Fruit fly (Drosophila melanogaster): Measurements from ENCODE around the gene CG10864.
A peak's percentile ranks its signal among the peaks of the same experiment; 100 is the strongest.

The CG10864 gene

dm6 chr3R:18402549-18403429, 8.6 kb downstream of the CG10864 start, which contains the start of the genes Wdr37 and koko (continued):
- peak; percentile 98 for TF ChIP-seq Gug (GFP tag; IDR thresholded peaks at IDR 0.05)
- TF ChIP-seq CG6854 (GFP tag; optimal IDR thresholded peaks at IDR 0.05), result peak; percentile 65
- peak; percentile 91 for TF ChIP-seq pdm3 (GFP tag; optimal IDR thresholded peaks at IDR 0.05)
- peak; percentile 95 for TF ChIP-seq CG11762 (GFP tag; optimal IDR thresholded peaks at IDR 0.05; ENCODE audit: insufficient read depth)
- peak; percentile 82 for TF ChIP-seq Ets21C (GFP tag; optimal IDR thresholded peaks at IDR 0.05)
- peak; percentile 89 for TF ChIP-seq lz (GFP tag; optimal IDR thresholded peaks at IDR 0.05)
- TF ChIP-seq CG8632 (GFP tag; optimal IDR thresholded peaks at IDR 0.05), result peak; percentile 96
- no peak for TF ChIP-seq Hr38 (GFP tag; optimal IDR thresholded peaks at IDR 0.05)
- peak; percentile 98 for TF ChIP-seq eg (GFP tag; IDR thresholded peaks at IDR 0.05)
- peak; percentile 97 for TF ChIP-seq CG34406 (GFP tag; optimal IDR thresholded peaks at IDR 0.05)
- peak; percentile 90 for TF ChIP-seq Sox14 (GFP tag; optimal IDR thresholded peaks at IDR 0.05)
- TF ChIP-seq fkh (GFP tag; optimal IDR thresholded peaks at IDR 0.05), result peak; percentile 79
- peak; percentile 93 for TF ChIP-seq net (GFP tag; optimal IDR thresholded peaks at IDR 0.05)
- peak; percentile 95 for TF ChIP-seq CG3919 (GFP tag; optimal IDR thresholded peaks at IDR 0.05)
- TF ChIP-seq CG31627 (GFP tag; optimal IDR thresholded peaks at IDR 0.05), result peak; percentile 89
- peak; percentile 86 for TF ChIP-seq CG7368 (GFP tag; optimal IDR thresholded peaks at IDR 0.05)
- peak; percentile 97 for TF ChIP-seq OdsH (GFP tag; optimal IDR thresholded peaks at IDR 0.05)
- peak; percentile 98 for TF ChIP-seq CG10631 (GFP tag; optimal IDR thresholded peaks at IDR 0.05)
- peak; percentile 86 for TF ChIP-seq vri (GFP tag; optimal IDR thresholded peaks at IDR 0.05)
- TF ChIP-seq Eip78C (GFP tag), result peak; percentile 98

- no peak for TF ChIP-seq CG10631 (GFP tag; optimal IDR thresholded peaks at IDR 0.05)
Measured at dm6 chr3R:18399698-18400020, 11.8 kb downstream of the CG10864 start.

- TF ChIP-seq CG10631 (GFP tag; optimal IDR thresholded peaks at IDR 0.05), result no peak
- TF ChIP-seq Sox15 (GFP tag; optimal IDR thresholded peaks at IDR 0.05), result no peak
- TF ChIP-seq CG6276 (GFP tag; optimal IDR thresholded peaks at IDR 0.05), result peak; percentile 19
- peak; percentile 32 for TF ChIP-seq CG16779 (tag; optimal IDR thresholded peaks at IDR 0.05)
- TF ChIP-seq Blimp-1 (GFP tag; optimal IDR thresholded peaks at IDR 0.05), result no peak
- TF ChIP-seq CG31627 (GFP tag; optimal IDR thresholded peaks at IDR 0.05), result peak; percentile 20
- no peak for TF ChIP-seq Ets21C (GFP tag; optimal IDR thresholded peaks at IDR 0.05)
- peak; percentile 59; the same call in 2 of the 3 replicates for TF ChIP-seq CG6163 (GFP tag; IDR thresholded peaks at IDR 0.05)
- peak; percentile 51; the same call in 1 of the 3 replicates for TF ChIP-seq CG8119 (GFP tag; IDR thresholded peaks at IDR 0.05)
- peak; percentile 70 for TF ChIP-seq svp (GFP tag)
- peak; percentile 59 for TF ChIP-seq CG6854 (GFP tag; optimal IDR thresholded peaks at IDR 0.05)
- no peak for TF ChIP-seq fkh (GFP tag; optimal IDR thresholded peaks at IDR 0.05)
- no peak for TF ChIP-seq CG1621 (tag; optimal IDR thresholded peaks at IDR 0.05)
- no peak for TF ChIP-seq CG8319 (GFP tag; optimal IDR thresholded peaks at IDR 0.05)
- peak; percentile 11 for TF ChIP-seq acj6 (GFP tag; optimal IDR thresholded peaks at IDR 0.05)
- TF ChIP-seq Lpt (GFP tag; optimal IDR thresholded peaks at IDR 0.05), result peak; percentile 27
- peak; percentile 52 for TF ChIP-seq fd85E (GFP tag; optimal IDR thresholded peaks at IDR 0.05)
- peak; percentile 27 for TF ChIP-seq CG6808 (GFP tag; optimal IDR thresholded peaks at IDR 0.05)
- TF ChIP-seq Sox14 (GFP tag; optimal IDR thresholded peaks at IDR 0.05), result peak; percentile 69
- peak; percentile 23 for TF ChIP-seq CG8632 (GFP tag; optimal IDR thresholded peaks at IDR 0.05)
- peak; percentile 42 for TF ChIP-seq Met (GFP tag; optimal IDR thresholded peaks at IDR 0.05)
- peak; percentile 34 for TF ChIP-seq vri (GFP tag; optimal IDR thresholded peaks at IDR 0.05)
- no peak for TF ChIP-seq pdm3 (GFP tag; optimal IDR thresholded peaks at IDR 0.05)
- peak; percentile 18 for TF ChIP-seq lz (GFP tag; optimal IDR thresholded peaks at IDR 0.05)
- TF ChIP-seq CG32006 (GFP tag; optimal IDR thresholded peaks at IDR 0.05), result peak; percentile 30
- TF ChIP-seq CG7368 (GFP tag; optimal IDR thresholded peaks at IDR 0.05), result peak; percentile 27
- peak; percentile 61 for TF ChIP-seq Sox102F (GFP tag; optimal IDR thresholded peaks at IDR 0.05)
- peak; percentile 60 for TF ChIP-seq eg (GFP tag; IDR thresholded peaks at IDR 0.05)
- peak; percentile 42 for TF ChIP-seq OdsH (GFP tag; optimal IDR thresholded peaks at IDR 0.05)
- no peak for TF ChIP-seq salr (GFP tag; optimal IDR thresholded peaks at IDR 0.05)
- TF ChIP-seq CG34406 (GFP tag; optimal IDR thresholded peaks at IDR 0.05), result peak; percentile 29
- TF ChIP-seq esn (GFP tag; optimal IDR thresholded peaks at IDR 0.05), result peak; percentile 13
- TF ChIP-seq CG4318 (GFP tag; optimal IDR thresholded peaks at IDR 0.05), result no peak
- no peak for TF ChIP-seq CG10669 (GFP tag; optimal IDR thresholded peaks at IDR 0.05)
- no peak for TF ChIP-seq net (GFP tag; optimal IDR thresholded peaks at IDR 0.05)
- peak; percentile 53 for TF ChIP-seq CG3919 (GFP tag; optimal IDR thresholded peaks at IDR 0.05)
- TF ChIP-seq CG11902 (GFP tag; optimal IDR thresholded peaks at IDR 0.05), result no peak
- TF ChIP-seq dsx (GFP tag; optimal IDR thresholded peaks at IDR 0.05; ENCODE audit: poor library complexity, severe bottlenecking), result peak; percentile 80
Measured at dm6 chr3R:18398954-18399697, 12.3 kb downstream of the CG10864 start, which contains the start of gene Vha100-2. TSS of gene Vha100-2 (minus strand) at chr3R:18399169.
